Worm (Caenorhabditis elegans): ENCODE data around the gene tdc-1.

Gene tdc-1

ce11 chrII:8269855-8270647 lies at the start of gene tdc-1:
TSS of gene tdc-1 (plus strand) at chrII:8270597.
- TF ChIP-seq nhr-76 (tag; optimal IDR thresholded peaks at IDR 0.05) = no peak
- no peak for TF ChIP-seq mab-5 (tag; optimal IDR thresholded peaks at IDR 0.05)
- TF ChIP-seq ceh-39 (tag; optimal IDR thresholded peaks at IDR 0.05) = no peak
- TF ChIP-seq nhr-28 (tag; optimal IDR thresholded peaks at IDR 0.05) = no peak
- TF ChIP-seq tbx-8 (GFP tag; optimal IDR thresholded peaks at IDR 0.05) = no peak
- no peak for TF ChIP-seq unc-120 (tag; optimal IDR thresholded peaks at IDR 0.05; ENCODE audit: poor library complexity, severe bottlenecking)
- no peak for TF ChIP-seq nhr-237 (tag; optimal IDR thresholded peaks at IDR 0.05)
- no peak for TF ChIP-seq blmp-1 (tag; optimal IDR thresholded peaks at IDR 0.05)
- no peak for TF ChIP-seq mep-1 (tag; optimal IDR thresholded peaks at IDR 0.05)
- TF ChIP-seq nhr-2 (tag; optimal IDR thresholded peaks at IDR 0.05) = no peak
- no peak for TF ChIP-seq zip-8 (tag; optimal IDR thresholded peaks at IDR 0.05)
- TF ChIP-seq ztf-11 (tag; optimal IDR thresholded peaks at IDR 0.05) = no peak
- TF ChIP-seq elt-3 (tag; optimal IDR thresholded peaks at IDR 0.05) = no peak
- TF ChIP-seq bed-3 (GFP tag; optimal IDR thresholded peaks at IDR 0.05) = no peak
- TF ChIP-seq drap-1 (GFP tag; optimal IDR thresholded peaks at IDR 0.05) = no peak
- TF ChIP-seq elt-1 (tag; optimal IDR thresholded peaks at IDR 0.05; ENCODE audit: borderline replicate concordance, insufficient read depth) = no peak
- no peak for TF ChIP-seq nhr-12 (tag; optimal IDR thresholded peaks at IDR 0.05)
- TF ChIP-seq sem-2 (GFP tag; optimal IDR thresholded peaks at IDR 0.05) = no peak
- no peak for TF ChIP-seq flh-1 (GFP tag; optimal IDR thresholded peaks at IDR 0.05)

ce11 chrII:8222309-8223065 lies 47.9 kb upstream of the tdc-1 start, which contains the start of gene dab-1:
TSS of gene dab-1 (plus strand) at chrII:8222386.
- TF ChIP-seq lsy-2 (tag; optimal IDR thresholded peaks at IDR 0.05) (no peak), unc-120 (tag; optimal IDR thresholded peaks at IDR 0.05; ENCODE audit: poor library complexity, severe bottlenecking) (no peak), sptf-1 (tag; optimal IDR thresholded peaks at IDR 0.05) (peak; percentile 49), snpc-4 (tag; optimal IDR thresholded peaks at IDR 0.05) (no peak), elt-3 (tag; optimal IDR thresholded peaks at IDR 0.05) (no peak), elt-1 (tag; optimal IDR thresholded peaks at IDR 0.05; ENCODE audit: borderline replicate concordance, insufficient read depth) (no peak), M03D4.4 (tag; optimal IDR thresholded peaks at IDR 0.05) (no peak), lin-13 (tag; optimal IDR thresholded peaks at IDR 0.05) (no peak), sem-2 (GFP tag; optimal IDR thresholded peaks at IDR 0.05) (peak; percentile 45), unc-39 (tag; optimal IDR thresholded peaks at IDR 0.05) (no peak), lin-32 (GFP tag; optimal IDR thresholded peaks at IDR 0.05) (no peak), hlh-1 (tag; optimal IDR thresholded peaks at IDR 0.05) (no peak), ceh-39 (tag; optimal IDR thresholded peaks at IDR 0.05) (peak; percentile 62), zip-8 (tag; optimal IDR thresholded peaks at IDR 0.05) (no peak), blmp-1 (tag; optimal IDR thresholded peaks at IDR 0.05) (no peak), mls-2 (tag; optimal IDR thresholded peaks at IDR 0.05) (no peak), nhr-76 (tag; optimal IDR thresholded peaks at IDR 0.05) (no peak), nhr-12 (tag; optimal IDR thresholded peaks at IDR 0.05) (no peak), cnd-1 (tag; optimal IDR thresholded peaks at IDR 0.05) (no peak), ceh-43 (GFP tag; optimal IDR thresholded peaks at IDR 0.05) (no peak), ceh-83 (GFP tag; optimal IDR thresholded peaks at IDR 0.05) (no peak), ces-1 (GFP tag; optimal IDR thresholded peaks at IDR 0.05) (no peak), tbx-8 (GFP tag; optimal IDR thresholded peaks at IDR 0.05) (no peak), drap-1 (GFP tag; optimal IDR thresholded peaks at IDR 0.05) (peak; percentile 8), nhr-237 (tag; optimal IDR thresholded peaks at IDR 0.05) (peak; percentile 18), ham-2 (GFP tag; optimal IDR thresholded peaks at IDR 0.05) (peak; percentile 41), mab-5 (tag; optimal IDR thresholded peaks at IDR 0.05) (no peak), pha-4 (tag; optimal IDR thresholded peaks at IDR 0.05) (no peak), nhr-2 (tag; optimal IDR thresholded peaks at IDR 0.05) (peak; percentile 42), mep-1 (tag; optimal IDR thresholded peaks at IDR 0.05) (peak; percentile 38), bed-3 (GFP tag; optimal IDR thresholded peaks at IDR 0.05) (no peak), ztf-11 (tag; optimal IDR thresholded peaks at IDR 0.05) (no peak), nhr-28 (tag; optimal IDR thresholded peaks at IDR 0.05) (no peak), flh-1 (GFP tag; optimal IDR thresholded peaks at IDR 0.05) (no peak), unc-62 (GFP tag; optimal IDR thresholded peaks at IDR 0.05) (no peak)

All from whole organism, mixed stage, embryonic.